Worm (Caenorhabditis elegans): ENCODE data around the gene Y54H5A.2.

The Y54H5A.2 gene

ce11 chrIII:5140559-5140958, 8.8 kb downstream of the Y54H5A.2 start:
- TF ChIP-seq unc-62 (GFP tag; optimal IDR thresholded peaks at IDR 0.05) = no peak

ce11 chrIII:5139768-5140167, 9.6 kb downstream of the Y54H5A.2 start:
- no peak for TF ChIP-seq unc-62 (GFP tag; optimal IDR thresholded peaks at IDR 0.05)

ce11 chrIII:5138940-5139533, 10.3 kb downstream of the Y54H5A.2 start:
- TF ChIP-seq unc-62 (GFP tag; optimal IDR thresholded peaks at IDR 0.05) = no peak

- TF ChIP-seq unc-62 (GFP tag; optimal IDR thresholded peaks at IDR 0.05) = no peak
Observed at ce11 chrIII:5137685-5138084, 11.7 kb downstream of the Y54H5A.2 start.

ce11 chrIII:5137099-5137498, 12.3 kb downstream of the Y54H5A.2 start:
- no peak for TF ChIP-seq unc-62 (GFP tag; optimal IDR thresholded peaks at IDR 0.05)

- TF ChIP-seq unc-62 (GFP tag; optimal IDR thresholded peaks at IDR 0.05) = no peak
Observed at ce11 chrIII:5136033-5136597, 13.3 kb downstream of the Y54H5A.2 start, which contains the start of gene tbx-2. TSS of gene tbx-2 (minus strand) at chrIII:5136296.

ce11 chrIII:5134506-5134905, 14.9 kb downstream of the Y54H5A.2 start:
- TF ChIP-seq unc-62 (GFP tag; optimal IDR thresholded peaks at IDR 0.05) = no peak

- no peak for TF ChIP-seq unc-62 (GFP tag; optimal IDR thresholded peaks at IDR 0.05)
Observed at ce11 chrIII:5130654-5131053, 18.7 kb downstream of the Y54H5A.2 start.

- no peak for TF ChIP-seq unc-62 (GFP tag; optimal IDR thresholded peaks at IDR 0.05)
Observed at ce11 chrIII:5129261-5129660, 20.1 kb downstream of the Y54H5A.2 start.

- TF ChIP-seq unc-62 (GFP tag; optimal IDR thresholded peaks at IDR 0.05) = no peak
Observed at ce11 chrIII:5126988-5127387, 22.4 kb downstream of the Y54H5A.2 start.

- no peak for TF ChIP-seq unc-62 (GFP tag; optimal IDR thresholded peaks at IDR 0.05)
Observed at ce11 chrIII:5125759-5126158, 23.6 kb downstream of the Y54H5A.2 start.

- TF ChIP-seq unc-62 (GFP tag; optimal IDR thresholded peaks at IDR 0.05) = no peak
Observed at ce11 chrIII:5124385-5124784, 25.0 kb downstream of the Y54H5A.2 start.

ce11 chrIII:5120593-5120992, 28.8 kb downstream of the Y54H5A.2 start:
- TF ChIP-seq unc-62 (GFP tag; optimal IDR thresholded peaks at IDR 0.05) = no peak

- no peak for TF ChIP-seq unc-62 (GFP tag; optimal IDR thresholded peaks at IDR 0.05)
Observed at ce11 chrIII:5119063-5119462, 30.3 kb downstream of the Y54H5A.2 start.

ce11 chrIII:5112998-5113397, 36.4 kb downstream of the Y54H5A.2 start:
- TF ChIP-seq unc-62 (GFP tag; optimal IDR thresholded peaks at IDR 0.05) = no peak

- no peak for TF ChIP-seq unc-62 (GFP tag; optimal IDR thresholded peaks at IDR 0.05)
Observed at ce11 chrIII:5112399-5112798, 37.0 kb downstream of the Y54H5A.2 start.

- TF ChIP-seq unc-62 (GFP tag; optimal IDR thresholded peaks at IDR 0.05) = no peak
Observed at ce11 chrIII:5109401-5109800, 40.0 kb downstream of the Y54H5A.2 start, which contains the start of gene sax-2. TSS of gene sax-2 (plus strand) at chrIII:5109701.

ce11 chrIII:5108746-5109145, 40.6 kb downstream of the Y54H5A.2 start:
- no peak for TF ChIP-seq unc-62 (GFP tag; optimal IDR thresholded peaks at IDR 0.05)
